Worm (Caenorhabditis elegans) whole organism, L1 larva: ENCODE measurements around the gene prp-40.

Source experiments
- F16B12.6 ChIP-seq: fragments of 150-350 bp; optimal IDR thresholded peaks from 2 replicates; lab custom pipeline; 2014; ENCODE audit warnings: missing biosample characterization, missing genetic modification characterization
- ces-1 ChIP-seq: fragments of 150-350 bp; optimal IDR thresholded peaks from 2 replicates; lab custom pipeline; 2014; ENCODE audit warnings: missing biosample characterization, missing genetic modification reagents, missing genetic modification characterization
- dpl-1 ChIP-seq, 3 experiments: fragments of 150-350 bp in 2 of 3; sonication (generic microtip) in 1 of 3; optimal IDR thresholded peaks; 2 replicates each; lab custom pipeline; 2014 to 2017; ENCODE audit warnings: missing biosample characterization in 3 of 3, missing genetic modification characterization in 3 of 3, missing genetic modification reagents in 3 of 3
- efl-1 ChIP-seq, 4 experiments: fragments of 150-350 bp; optimal IDR thresholded peaks in 3 of 4; peaks in 1 of 4; 1 replicate in 1 of 4; 2 replicates in 3 of 4; lab custom pipeline; 2014; ENCODE audit warnings: missing biosample characterization in 2 of 4, missing genetic modification characterization in 2 of 4, missing genetic modification reagents in 2 of 4
- egl-13 ChIP-seq: sonication (generic microtip); optimal IDR thresholded peaks from 2 replicates; lab custom pipeline; 2016; ENCODE audit warnings: missing genotype, missing genetic modification reagents, missing genetic modification characterization, missing compliant biosample characterization
- mef-2 ChIP-seq: fragments of 150-350 bp; optimal IDR thresholded peaks from 2 replicates; lab custom pipeline; 2014; ENCODE audit warnings: missing biosample characterization, missing genetic modification characterization
- nhr-12 ChIP-seq: sonication (generic microtip); optimal IDR thresholded peaks from 2 replicates; lab custom pipeline; 2017; ENCODE audit warnings: missing biosample characterization, missing genetic modification characterization
- nhr-237 ChIP-seq: fragments of 150-350 bp; optimal IDR thresholded peaks from 2 replicates; lab custom pipeline; 2014; ENCODE audit warnings: missing biosample characterization, missing genetic modification characterization
- pqm-1 ChIP-seq: sonication (generic microtip); optimal IDR thresholded peaks from 3 replicates; lab custom pipeline; 2017; ENCODE audit warnings: missing biosample characterization, missing genetic modification characterization
- rnt-1 ChIP-seq: sonication (generic microtip); optimal IDR thresholded peaks from 2 replicates; lab custom pipeline; 2016; ENCODE audit warnings: mild to moderate bottlenecking, missing genetic modification characterization, moderate library complexity, missing compliant biosample characterization
- skn-1 ChIP-seq: fragments of 150-350 bp; optimal IDR thresholded peaks from 2 replicates; lab custom pipeline; 2014; ENCODE audit warnings: missing biosample characterization, missing genetic modification characterization
- sox-4 ChIP-seq: sonication (generic microtip); optimal IDR thresholded peaks from 2 replicates; lab custom pipeline; 2016; ENCODE audit warnings: missing genetic modification characterization, missing compliant biosample characterization
- sptf-1 ChIP-seq: fragments of 150-350 bp; optimal IDR thresholded peaks from 2 replicates; lab custom pipeline; 2014; ENCODE audit warnings: missing biosample characterization, missing genetic modification characterization
- ztf-11 ChIP-seq, 2 experiments: sonication (generic microtip); optimal IDR thresholded peaks; 2 replicates each; lab custom pipeline; 2016 to 2017; ENCODE audit warnings: missing genetic modification characterization in 2 of 2, missing biosample characterization in 1 of 2, missing compliant biosample characterization in 1 of 2

- TF ChIP-seq egl-13 (tag; lab: Kevin White, UChicago) = no peak
- TF ChIP-seq F16B12.6 = no peak
- no peak for TF ChIP-seq dpl-1 (GFP tag; optimal IDR thresholded peaks at IDR 0.05; lab: Kevin White, UChicago)
- no peak for TF ChIP-seq ztf-11 (tag; optimal IDR thresholded peaks at IDR 0.05; lab: Kevin White, UChicago)
- TF ChIP-seq nhr-237 (tag; lab: Kevin White, UChicago) = no peak
- TF ChIP-seq sptf-1 = no peak
- TF ChIP-seq ces-1 (GFP tag; lab: Kevin White, UChicago) = no peak
- no peak for TF ChIP-seq rnt-1 (tag; lab: Kevin White, UChicago)
- TF ChIP-seq efl-1 (optimal IDR thresholded peaks at IDR 0.05; lab: Kevin White, UChicago) = no peak
- TF ChIP-seq efl-1 (GFP tag; optimal IDR thresholded peaks at IDR 0.05 in 1 of 2; lab: Kevin White, UChicago) = no peak
- no peak for TF ChIP-seq nhr-12 (tag; lab: Kevin White, UChicago)
- TF ChIP-seq mef-2 = no peak
- TF ChIP-seq pqm-1 = no peak
- TF ChIP-seq skn-1 (tag; lab: Kevin White, UChicago) = no peak
- no peak for TF ChIP-seq sox-4 (tag; lab: Kevin White, UChicago)
Measured at ce11 chrIII:9488027-9488426, 33.8 kb upstream of the prp-40 start.
